Fruit fly (Drosophila melanogaster) whole organism, embryonic: ENCODE results near the gene Cdc37.

Experiments used
- Blimp-1 ChIP-seq: fragments of 200-800 bp; sonication (Bioruptor generic); optimal IDR thresholded peaks from 3 replicates; lab custom pipeline; 2018; ENCODE audit warnings: missing biosample characterization, missing genetic modification characterization, mild to moderate bottlenecking, moderate library complexity, missing genetic modification reagents
- CG10209 ChIP-seq: fragments of 200-800 bp; sonication (Bioruptor generic); optimal IDR thresholded peaks from 3 replicates; lab custom pipeline; 2017; ENCODE audit warnings: missing biosample characterization, mild to moderate bottlenecking, missing genetic modification characterization, missing genetic modification reagents
- CG10959 ChIP-seq: fragments of 200-800 bp; sonication (Bioruptor generic); IDR thresholded peaks from 2 replicates; pipeline ENCODE4 v1.3.6; 2022; ENCODE audit warnings: missing biosample characterization, missing genetic modification characterization
- CG11504 ChIP-seq: fragments of 200-800 bp; sonication (Bioruptor generic); optimal IDR thresholded peaks from 3 replicates; lab custom pipeline; 2019; ENCODE audit warnings: missing biosample characterization, mild to moderate bottlenecking, missing genetic modification characterization, moderate library complexity
- CG11560 ChIP-seq: fragments of 200-800 bp; sonication (Bioruptor generic); IDR thresholded peaks from 3 replicates; pipeline ENCODE4 v1.3.6; 2022; ENCODE audit warnings: missing biosample characterization, missing genetic modification characterization
- CG11696 ChIP-seq: fragments of 200-800 bp; sonication (Bioruptor generic); IDR thresholded peaks from 2 replicates; pipeline ENCODE4 v1.3.6; 2022; ENCODE audit warnings: missing biosample characterization, missing genetic modification characterization
- CG1233 ChIP-seq: fragments of 200-800 bp; sonication (Bioruptor generic); optimal IDR thresholded peaks from 4 replicates; lab custom pipeline; 2018; ENCODE audit warnings: missing biosample characterization, mild to moderate bottlenecking, missing genetic modification characterization
- CG13296 ChIP-seq: fragments of 200-800 bp; sonication (Bioruptor generic); optimal IDR thresholded peaks from 3 replicates; lab custom pipeline; 2018; ENCODE audit warnings: missing biosample characterization, mild to moderate bottlenecking, missing genetic modification characterization
- CG15514 ChIP-seq: fragments of 200-800 bp; sonication (Bioruptor generic); optimal IDR thresholded peaks from 3 replicates; lab custom pipeline; 2017; ENCODE audit warnings: missing biosample characterization, missing genetic modification characterization, mild to moderate bottlenecking, moderate library complexity, missing genetic modification reagents
- CG16813 ChIP-seq: fragments of 200-800 bp; sonication (Bioruptor generic); IDR thresholded peaks from 3 replicates; pipeline ENCODE4 v1.3.6; 2022; ENCODE audit warnings: missing biosample characterization, missing genetic modification characterization; ENCODE audit not compliant: partially characterized antibody
- CG17328 ChIP-seq: fragments of 200-800 bp; sonication (Bioruptor generic); IDR thresholded peaks from 2 replicates; pipeline ENCODE4 v1.3.6; 2022; ENCODE audit warnings: missing biosample characterization, missing genetic modification characterization
- CG4404 ChIP-seq: fragments of 200-800 bp; sonication (Bioruptor generic); IDR thresholded peaks from 2 replicates; pipeline ENCODE4 v1.3.6; 2022; ENCODE audit warnings: missing biosample characterization, missing genetic modification characterization
- CG8089 ChIP-seq: fragments of 200-800 bp; sonication (Bioruptor generic); optimal IDR thresholded peaks from 3 replicates; lab custom pipeline; 2016; ENCODE audit warnings: missing biosample characterization, missing genetic modification characterization
- CG8281 ChIP-seq: fragments of 200-800 bp; sonication (Bioruptor generic); optimal IDR thresholded peaks from 2 replicates; lab custom pipeline; 2018; ENCODE audit warnings: missing biosample characterization, mild to moderate bottlenecking, missing genetic modification characterization, moderate library complexity
- CG8478 ChIP-seq: fragments of >200 bp; optimal IDR thresholded peaks from 2 replicates; lab custom pipeline; 2018
- CG8765 ChIP-seq: fragments of 200-800 bp; sonication (Bioruptor generic); IDR thresholded peaks from 2 replicates; pipeline ENCODE4 v1.3.6; 2022; ENCODE audit warnings: missing biosample characterization, missing genetic modification characterization
- CG9215 ChIP-seq: fragments of 200-800 bp; sonication (Bioruptor generic); IDR thresholded peaks from 2 replicates; pipeline ENCODE4 v1.3.6; 2022; ENCODE audit warnings: missing biosample characterization, missing genetic modification characterization
- CG9797 ChIP-seq: fragments of 200-800 bp; sonication (Bioruptor generic); optimal IDR thresholded peaks from 3 replicates; lab custom pipeline; 2018; ENCODE audit warnings: missing biosample characterization, mild to moderate bottlenecking, missing genetic modification characterization
- CG9932 ChIP-seq: fragments of 200-800 bp; sonication (Bioruptor generic); IDR thresholded peaks from 2 replicates; pipeline ENCODE4 v1.3.6; 2022; ENCODE audit warnings: missing biosample characterization, missing genetic modification characterization
- D19A ChIP-seq: fragments of 200-800 bp; optimal IDR thresholded peaks from 3 replicates; lab custom pipeline; 2019; ENCODE audit warnings: missing biosample characterization, mild to moderate bottlenecking, missing genetic modification characterization, moderate library complexity
- Dek ChIP-seq: fragments of 200-800 bp; sonication (Bioruptor generic); optimal IDR thresholded peaks from 3 replicates; lab custom pipeline; 2019; ENCODE audit warnings: missing biosample characterization, mild to moderate bottlenecking, missing genetic modification characterization, moderate library complexity
- Dfd ChIP-seq, 2 experiments: fragments of >200 bp; optimal IDR thresholded peaks; 2 replicates each; lab custom pipeline; 2017; ENCODE audit warnings: missing biosample characterization in 2 of 2, missing genetic modification characterization in 2 of 2
- Dref ChIP-seq: fragments of 200-800 bp; sonication (Bioruptor generic); IDR thresholded peaks from 2 replicates; pipeline ENCODE4 v1.3.6; 2022; ENCODE audit warnings: missing biosample characterization, missing genetic modification characterization
- E2f2 ChIP-seq: fragments of 200-800 bp; sonication (Bioruptor generic); IDR thresholded peaks from 2 replicates; pipeline ENCODE4 v1.3.6; 2022; ENCODE audit warnings: missing biosample characterization, missing genetic modification characterization
- Fer3 ChIP-seq: fragments of 200-800 bp; sonication (Bioruptor generic); optimal IDR thresholded peaks from 2 replicates; lab custom pipeline; 2018; ENCODE audit warnings: missing biosample characterization, mild to moderate bottlenecking, missing genetic modification characterization, moderate library complexity
- GATAe ChIP-seq: fragments of 200-800 bp; sonication (Bioruptor generic); conservative IDR thresholded peaks from 2 replicates; pipeline ENCODE4 v1.3.6; 2022; ENCODE audit warnings: missing biosample characterization, missing genetic modification characterization
- H15 ChIP-seq: fragments of 200-800 bp; sonication (Bioruptor generic); IDR thresholded peaks from 3 replicates; pipeline ENCODE4 v1.3.6; 2022; ENCODE audit warnings: missing biosample characterization, missing genetic modification characterization
- NfI ChIP-seq: fragments of 200-800 bp; sonication (Bioruptor generic); optimal IDR thresholded peaks from 3 replicates; lab custom pipeline; 2018; ENCODE audit warnings: missing biosample characterization, mild to moderate bottlenecking, missing genetic modification characterization, moderate library complexity
- Poxn ChIP-seq: fragments of 200-800 bp; sonication (Bioruptor generic); IDR thresholded peaks from 2 replicates; pipeline ENCODE4 v1.3.6; 2022; ENCODE audit warnings: missing biosample characterization, missing genetic modification characterization
- Ravus ChIP-seq: fragments of 200-800 bp; sonication (Bioruptor generic); IDR thresholded peaks from 2 replicates; pipeline ENCODE4 v1.3.6; 2022; ENCODE audit warnings: missing biosample characterization, missing genetic modification characterization
- Taf1 ChIP-seq: fragments of 200-800 bp; sonication (Bioruptor generic); IDR thresholded peaks from 2 replicates; pipeline ENCODE4 v1.3.6; 2022; ENCODE audit warnings: missing biosample characterization, missing genetic modification characterization
- Tbp ChIP-seq: fragments of >200 bp; optimal IDR thresholded peaks from 2 replicates; lab custom pipeline; 2018; ENCODE audit warnings: missing biosample characterization, missing genetic modification characterization
- Trl ChIP-seq, 3 experiments: fragments of >200 bp in 2 of 3; fragments of 200-800 bp in 1 of 3; sonication (Bioruptor generic) in 1 of 3; optimal IDR thresholded peaks; 2 replicates in 1 of 3; 3 replicates in 2 of 3; lab custom pipeline; 2016 to 2017; ENCODE audit warnings: missing biosample characterization in 1 of 3, missing genetic modification characterization in 1 of 3
- aop ChIP-seq: fragments of 200-800 bp; sonication (Bioruptor generic); IDR thresholded peaks from 2 replicates; pipeline ENCODE4 v1.3.6; 2022; ENCODE audit warnings: missing biosample characterization, missing genetic modification characterization
- bigmax ChIP-seq: fragments of 200-800 bp; sonication (Bioruptor generic); optimal IDR thresholded peaks from 2 replicates; lab custom pipeline; 2018; ENCODE audit warnings: missing biosample characterization, mild to moderate bottlenecking, missing genetic modification characterization
- br ChIP-seq: fragments of >200 bp; optimal IDR thresholded peaks from 2 replicates; lab custom pipeline; 2017
- crol ChIP-seq: fragments of 200-800 bp; sonication (Bioruptor generic); IDR thresholded peaks from 2 replicates; pipeline ENCODE4 v1.3.6; 2022; ENCODE audit warnings: missing biosample characterization, missing genetic modification characterization
- dm ChIP-seq: fragments of 200-800 bp; sonication (Bioruptor generic); optimal IDR thresholded peaks from 3 replicates; lab custom pipeline; 2016; ENCODE audit warnings: missing biosample characterization, missing genetic modification characterization
- emc ChIP-seq: fragments of 200-800 bp; sonication (Bioruptor generic); optimal IDR thresholded peaks from 2 replicates; lab custom pipeline; 2016; ENCODE audit warnings: missing biosample characterization, missing genetic modification characterization
- eyg ChIP-seq: fragments of 200-800 bp; sonication (Bioruptor generic); optimal IDR thresholded peaks from 3 replicates; lab custom pipeline; 2016; ENCODE audit warnings: missing biosample characterization, missing genetic modification characterization
- gt ChIP-seq: fragments of 200-800 bp; sonication (Bioruptor generic); IDR thresholded peaks from 2 replicates; pipeline ENCODE4 v1.3.6; 2022; ENCODE audit warnings: missing biosample characterization, missing genetic modification characterization
- insv ChIP-seq, 2 experiments: fragments of 200-800 bp; sonication (Bioruptor generic); optimal IDR thresholded peaks; 3 replicates each; lab custom pipeline; 2016 to 2018; ENCODE audit warnings: missing biosample characterization in 2 of 2, missing genetic modification characterization in 2 of 2
- lbe ChIP-seq: fragments of 200-800 bp; sonication (Bioruptor generic); optimal IDR thresholded peaks from 2 replicates; lab custom pipeline; 2016; ENCODE audit warnings: missing biosample characterization, mild to moderate bottlenecking, missing genetic modification characterization
- lilli ChIP-seq: fragments of 200-800 bp; sonication (Bioruptor generic); optimal IDR thresholded peaks from 3 replicates; lab custom pipeline; 2016; ENCODE audit warnings: missing biosample characterization, missing genetic modification characterization
- pan ChIP-seq, 4 experiments: fragments of >200 bp in 3 of 4; fragments of 200-800 bp in 1 of 4; sonication (Bioruptor generic) in 1 of 4; optimal IDR thresholded peaks in 3 of 4; IDR thresholded peaks in 1 of 4; 2 replicates each; pipeline versions ENCODE4 v1.3.6 to Lab custom; 2017 to 2022; ENCODE audit warnings: missing biosample characterization in 2 of 4, missing genetic modification characterization in 2 of 4, mixed read lengths in 1 of 4
- phol ChIP-seq: fragments of 200-800 bp; sonication (Bioruptor generic); optimal IDR thresholded peaks from 3 replicates; lab custom pipeline; 2018; ENCODE audit warnings: missing biosample characterization, mild to moderate bottlenecking, missing genetic modification characterization, moderate library complexity
- pita ChIP-seq: fragments of 200-800 bp; sonication (Bioruptor generic); optimal IDR thresholded peaks from 2 replicates; lab custom pipeline; 2017; ENCODE audit warnings: missing biosample characterization, mild to moderate bottlenecking, missing genetic modification characterization
- ssp ChIP-seq: fragments of 200-800 bp; sonication (Bioruptor generic); IDR thresholded peaks from 2 replicates; pipeline ENCODE4 v1.3.6; 2022; ENCODE audit warnings: missing biosample characterization, missing genetic modification characterization
- stwl ChIP-seq: fragments of 200-800 bp; sonication (Bioruptor generic); optimal IDR thresholded peaks from 3 replicates; lab custom pipeline; 2018; ENCODE audit warnings: missing biosample characterization, mild to moderate bottlenecking, missing genetic modification characterization, moderate library complexity
- tup ChIP-seq: fragments of 200-800 bp; sonication (Bioruptor generic); optimal IDR thresholded peaks from 2 replicates; lab custom pipeline; 2016; ENCODE audit warnings: missing biosample characterization, mild to moderate bottlenecking, missing genetic modification characterization, moderate library complexity
- tx ChIP-seq: fragments of 200-800 bp; sonication (Bioruptor generic); optimal IDR thresholded peaks from 2 replicates; lab custom pipeline; 2016; ENCODE audit warnings: missing biosample characterization, missing genetic modification characterization
- wdn ChIP-seq: fragments of 200-800 bp; sonication (Bioruptor generic); IDR thresholded peaks from 2 replicates; pipeline ENCODE4 v1.3.6; 2022; ENCODE audit warnings: missing biosample characterization, missing genetic modification characterization
- yki ChIP-seq: fragments of >200 bp; optimal IDR thresholded peaks from 3 replicates; lab custom pipeline; 2018

The Cdc37 gene

DNA sequence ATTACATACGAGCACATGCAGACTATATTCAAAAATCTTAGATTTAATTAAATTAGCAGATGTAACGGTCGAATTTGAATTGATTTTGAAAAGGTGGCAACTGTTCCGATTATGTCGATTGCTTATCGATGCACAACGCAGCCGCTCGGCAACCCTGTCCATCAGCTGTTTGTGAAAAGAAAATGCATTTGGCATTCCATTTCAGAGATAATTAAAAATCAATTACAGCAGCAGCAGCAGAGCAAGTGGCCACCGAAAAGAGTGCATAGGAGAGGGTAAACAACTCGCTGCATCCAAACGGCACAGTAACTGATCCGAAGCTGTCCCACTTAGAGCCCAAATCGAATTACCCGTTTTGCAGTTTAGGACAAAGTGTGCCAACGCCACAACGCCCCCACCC, 3.5 kb downstream of the Cdc37 start, which contains the start of gene Patj (continued):
- TF ChIP-seq yki (lab: Kevin White, UChicago) (no peak), Trl (optimal IDR thresholded peaks at IDR 0.05; lab: Kevin White, UChicago) (no peak), Trl (GFP tag; optimal IDR thresholded peaks at IDR 0.05; lab: Kevin White, UChicago) (no peak), CG8281 (tag; lab: Kevin White, UChicago) (no peak), crol (GFP tag; lab: Robert Waterston, UW) (no peak), tx (GFP tag; lab: Kevin White, UChicago) (no peak), Poxn (GFP tag; lab: Robert Waterston, UW) (no peak), CG10959 (GFP tag; lab: Robert Waterston, UW) (no peak), aop (no peak), lilli (GFP tag; lab: Kevin White, UChicago) (no peak), bigmax (GFP tag; lab: Kevin White, UChicago) (no peak), CG1233 (GFP tag; lab: Kevin White, UChicago) (no peak), CG15514 (GFP tag; lab: Kevin White, UChicago) (peak; percentile 85), Dref (GFP tag; lab: Robert Waterston, UW) (peak; percentile 79), phol (tag; lab: Kevin White, UChicago) (peak; percentile 25), wdn (no peak), insv (GFP tag; optimal IDR thresholded peaks at IDR 0.05; lab: Kevin White, UChicago) (no peak), dm (GFP tag; lab: Kevin White, UChicago) (no peak), E2f2 (GFP tag; lab: Robert Waterston, UW) (peak; percentile 75), Ravus (GFP tag; lab: Robert Waterston, UW) (no peak), CG10209 (GFP tag; lab: Kevin White, UChicago) (no peak), stwl (tag; lab: Kevin White, UChicago) (peak; percentile 69), Dek (tag; lab: Kevin White, UChicago) (no peak), Dfd (GFP tag; optimal IDR thresholded peaks at IDR 0.05; lab: Kevin White, UChicago) (no peak), CG8765 (GFP tag; lab: Robert Waterston, UW) (no peak), lbe (GFP tag; lab: Kevin White, UChicago) (no peak), D19A (tag; lab: Kevin White, UChicago) (no peak), CG8478 (lab: Kevin White, UChicago) (no peak), CG16813 (no peak), CG11696 (GFP tag; lab: Robert Waterston, UW) (no peak), GATAe (GFP tag; lab: Robert Waterston, UW) (no peak), br (lab: Kevin White, UChicago) (no peak), eyg (GFP tag; lab: Kevin White, UChicago) (no peak), emc (GFP tag; lab: Kevin White, UChicago) (no peak), CG8089 (no peak), pan (optimal IDR thresholded peaks at IDR 0.05; lab: Kevin White, UChicago) (no peak), pan (GFP tag; optimal IDR thresholded peaks at IDR 0.05 in 1 of 2, IDR thresholded peaks at IDR 0.05 in 1 of 2) (no peak), CG9797 (GFP tag; lab: Kevin White, UChicago) (peak; percentile 24), CG17328 (GFP tag; lab: Robert Waterston, UW) (no peak), Blimp-1 (GFP tag; lab: Kevin White, UChicago) (no peak), pita (GFP tag; lab: Kevin White, UChicago) (no peak), CG11560 (tag; lab: Robert Waterston, UW) (no peak), H15 (GFP tag; lab: Robert Waterston, UW) (no peak), CG13296 (GFP tag; lab: Kevin White, UChicago) (no peak), CG4404 (GFP tag; lab: Robert Waterston, UW) (no peak), CG9215 (no peak), gt (GFP tag; lab: Robert Waterston, UW) (no peak), CG9932 (GFP tag; lab: Robert Waterston, UW) (no peak), Taf1 (no peak), NfI (no peak), Tbp (GFP tag; lab: Kevin White, UChicago) (no peak), ssp (GFP tag; lab: Robert Waterston, UW) (no peak), tup (GFP tag; lab: Kevin White, UChicago) (no peak), CG11504 (no peak), Fer3 (no peak)
